Fruit fly (Drosophila melanogaster) whole organism, embryonic: ENCODE measurements around the gene CG13043.

Experiments used
- Abd-B ChIP-seq: fragments of 200-800 bp; sonication (Bioruptor generic); optimal IDR thresholded peaks from 2 replicates; lab custom pipeline; 2018; ENCODE audit warnings: missing biosample characterization, mild to moderate bottlenecking, missing genetic modification characterization, moderate library complexity
- C15 ChIP-seq: fragments of 200-800 bp; sonication (Bioruptor generic); IDR thresholded peaks from 3 replicates; pipeline ENCODE4 v1.3.6; 2022; ENCODE audit warnings: missing biosample characterization, missing genetic modification characterization
- CG11085 ChIP-seq: fragments of 200-800 bp; sonication (Bioruptor generic); IDR thresholded peaks from 2 replicates; pipeline ENCODE4 v1.3.6; 2022; ENCODE audit warnings: missing biosample characterization, missing genetic modification characterization
- CG11093 ChIP-seq: fragments of 200-800 bp; sonication (Bioruptor generic); IDR thresholded peaks from 3 replicates; pipeline ENCODE4 v1.3.6; 2022; ENCODE audit warnings: missing biosample characterization, missing genetic modification characterization
- CG11456 ChIP-seq: fragments of 200-800 bp; sonication (Bioruptor generic); IDR thresholded peaks from 3 replicates; pipeline ENCODE4 v1.3.6; 2022; ENCODE audit warnings: missing biosample characterization, missing genetic modification characterization
- CG11504 ChIP-seq: fragments of 200-800 bp; sonication (Bioruptor generic); optimal IDR thresholded peaks from 3 replicates; lab custom pipeline; 2019; ENCODE audit warnings: missing biosample characterization, mild to moderate bottlenecking, missing genetic modification characterization, moderate library complexity
- CG12155 ChIP-seq: fragments of 200-800 bp; sonication (Bioruptor generic); optimal IDR thresholded peaks from 3 replicates; lab custom pipeline; 2016; ENCODE audit warnings: missing biosample characterization, missing genetic modification characterization
- CG14441 ChIP-seq: fragments of 200-800 bp; sonication (Bioruptor generic); IDR thresholded peaks from 2 replicates; pipeline ENCODE4 v1.3.6; 2022; ENCODE audit warnings: missing biosample characterization, missing genetic modification characterization
- CG15601 ChIP-seq: fragments of 200-800 bp; sonication (Bioruptor generic); optimal IDR thresholded peaks from 3 replicates; lab custom pipeline; 2019; ENCODE audit warnings: missing biosample characterization, mild to moderate bottlenecking, missing genetic modification characterization, moderate library complexity
- CG1602 ChIP-seq: fragments of 200-800 bp; sonication (Bioruptor generic); optimal IDR thresholded peaks from 3 replicates; lab custom pipeline; 2016; ENCODE audit warnings: missing biosample characterization, missing genetic modification characterization
- CG1603 ChIP-seq: fragments of 200-800 bp; sonication (Bioruptor generic); optimal IDR thresholded peaks from 2 replicates; lab custom pipeline; 2019; ENCODE audit warnings: missing biosample characterization, mild to moderate bottlenecking, missing genetic modification characterization, moderate library complexity
- CG18619 ChIP-seq: fragments of 200-800 bp; sonication (Bioruptor generic); optimal IDR thresholded peaks from 3 replicates; lab custom pipeline; 2017; ENCODE audit warnings: missing biosample characterization, mild to moderate bottlenecking, missing genetic modification characterization
- CG18764 ChIP-seq: fragments of 200-800 bp; sonication (Bioruptor generic); optimal IDR thresholded peaks from 3 replicates; lab custom pipeline; 2016; ENCODE audit warnings: missing biosample characterization, missing genetic modification characterization
- CG2199 ChIP-seq: fragments of 200-800 bp; sonication (Bioruptor generic); IDR thresholded peaks from 3 replicates; pipeline ENCODE4 v1.3.6; 2022; ENCODE audit warnings: missing biosample characterization, missing genetic modification characterization
- CG2202 ChIP-seq: fragments of 200-800 bp; sonication (Bioruptor generic); optimal IDR thresholded peaks from 2 replicates; lab custom pipeline; 2018; ENCODE audit warnings: missing biosample characterization, mild to moderate bottlenecking, missing genetic modification characterization
- CG32532 ChIP-seq: fragments of 200-800 bp; sonication (Bioruptor generic); IDR thresholded peaks from 2 replicates; pipeline ENCODE4 v1.3.6; 2022; ENCODE audit warnings: missing biosample characterization, missing genetic modification characterization
- CG6791 ChIP-seq: fragments of 200-800 bp; sonication (Bioruptor generic); IDR thresholded peaks from 3 replicates; pipeline ENCODE4 v1.3.6; 2022; ENCODE audit warnings: missing biosample characterization, missing genetic modification characterization; ENCODE audit not compliant: partially characterized antibody
- CG7357 ChIP-seq: fragments of 200-800 bp; sonication (Bioruptor generic); IDR thresholded peaks from 3 replicates; pipeline ENCODE4 v1.3.6; 2022; ENCODE audit warnings: missing biosample characterization, missing genetic modification characterization
- CG7372 ChIP-seq: fragments of 200-800 bp; sonication (Bioruptor generic); IDR thresholded peaks from 2 replicates; pipeline ENCODE4 v1.3.6; 2022; ENCODE audit warnings: missing biosample characterization, missing genetic modification characterization
- Camta ChIP-seq: fragments of 200-800 bp; sonication (Bioruptor generic); optimal IDR thresholded peaks from 2 replicates; lab custom pipeline; 2016; ENCODE audit warnings: missing biosample characterization, missing genetic modification characterization
- Chrac-16 ChIP-seq: fragments of 200-800 bp; sonication (Bioruptor generic); optimal IDR thresholded peaks from 3 replicates; lab custom pipeline; 2016; ENCODE audit warnings: missing biosample characterization, missing genetic modification characterization
- CrebB ChIP-seq: fragments of 200-800 bp; sonication (Bioruptor generic); optimal IDR thresholded peaks from 3 replicates; lab custom pipeline; 2018; ENCODE audit warnings: missing biosample characterization, mild to moderate bottlenecking, missing genetic modification characterization
- D ChIP-seq, 2 experiments: fragments of 200-800 bp in 1 of 2; fragments of >200 bp in 1 of 2; sonication (Bioruptor generic) in 1 of 2; optimal IDR thresholded peaks; 2 replicates in 1 of 2; 3 replicates in 1 of 2; lab custom pipeline; 2017; ENCODE audit warnings: mild to moderate bottlenecking in 1 of 2, missing biosample characterization in 1 of 2, missing genetic modification characterization in 1 of 2, missing genetic modification reagents in 1 of 2
- E2f1 ChIP-seq: fragments of 200-800 bp; sonication (Bioruptor generic); IDR thresholded peaks from 2 replicates; pipeline ENCODE4 v1.3.6; 2022; ENCODE audit warnings: missing biosample characterization, missing genetic modification characterization
- ERR ChIP-seq: fragments of 200-800 bp; sonication (Bioruptor generic); optimal IDR thresholded peaks from 2 replicates; lab custom pipeline; 2016; ENCODE audit warnings: missing biosample characterization, missing genetic modification characterization
- Fer1 ChIP-seq: fragments of 200-800 bp; sonication (Bioruptor generic); optimal IDR thresholded peaks from 2 replicates; lab custom pipeline; 2017; ENCODE audit warnings: missing biosample characterization, mild to moderate bottlenecking, missing genetic modification characterization
- Hr3 ChIP-seq: fragments of 200-800 bp; sonication (Bioruptor generic); optimal IDR thresholded peaks from 3 replicates; lab custom pipeline; 2016; ENCODE audit warnings: missing biosample characterization, missing genetic modification characterization
- Lpt ChIP-seq: fragments of >200 bp; optimal IDR thresholded peaks from 2 replicates; lab custom pipeline; 2018; ENCODE audit warnings: missing biosample characterization, missing genetic modification characterization
- Mes4 ChIP-seq: fragments of 200-800 bp; sonication (Bioruptor generic); optimal IDR thresholded peaks from 2 replicates; lab custom pipeline; 2016; ENCODE audit warnings: missing biosample characterization, missing genetic modification characterization
- Mrtf ChIP-seq: fragments of 200-800 bp; sonication (Bioruptor generic); IDR thresholded peaks from 3 replicates; pipeline ENCODE4 v1.3.6; 2022; ENCODE audit warnings: missing biosample characterization, missing genetic modification characterization
- NFAT ChIP-seq: fragments of 200-800 bp; sonication (Bioruptor generic); IDR thresholded peaks from 2 replicates; pipeline ENCODE4 v1.3.6; 2022; ENCODE audit warnings: missing biosample characterization, missing genetic modification characterization
- Six4 ChIP-seq: fragments of 200-800 bp; sonication (Bioruptor generic); optimal IDR thresholded peaks from 2 replicates; lab custom pipeline; 2016; ENCODE audit warnings: missing biosample characterization, missing genetic modification characterization
- Vsx1 ChIP-seq: fragments of 200-800 bp; sonication (Bioruptor generic); optimal IDR thresholded peaks from 2 replicates; lab custom pipeline; 2017; ENCODE audit warnings: missing biosample characterization, mild to moderate bottlenecking, missing genetic modification characterization, missing genetic modification reagents
- ase ChIP-seq: fragments of 200-800 bp; sonication (Bioruptor generic); IDR thresholded peaks from 3 replicates; pipeline ENCODE4 v1.3.6; 2022; ENCODE audit warnings: missing biosample characterization, missing genetic modification characterization
- bowl ChIP-seq: fragments of 200-800 bp; sonication (Bioruptor generic); IDR thresholded peaks from 2 replicates; pipeline ENCODE4 v1.3.6; 2022; ENCODE audit warnings: missing biosample characterization, missing genetic modification characterization
- cas ChIP-seq: fragments of 200-800 bp; sonication (Bioruptor generic); IDR thresholded peaks from 2 replicates; pipeline ENCODE4 v1.3.6; 2022; ENCODE audit warnings: missing biosample characterization, missing genetic modification characterization
- ci ChIP-seq: fragments of 200-800 bp; sonication (Bioruptor generic); IDR thresholded peaks from 3 replicates; pipeline ENCODE4 v1.3.6; 2022; ENCODE audit warnings: missing biosample characterization, missing genetic modification characterization
- da ChIP-seq: fragments of 200-800 bp; sonication (Bioruptor generic); optimal IDR thresholded peaks from 2 replicates; lab custom pipeline; 2016; ENCODE audit warnings: missing biosample characterization, missing genetic modification characterization
- dmrt11E ChIP-seq: fragments of 200-800 bp; sonication (Bioruptor generic); optimal IDR thresholded peaks from 3 replicates; lab custom pipeline; 2018; ENCODE audit warnings: missing biosample characterization, mild to moderate bottlenecking, missing genetic modification characterization, moderate library complexity
- gsb ChIP-seq: fragments of 200-800 bp; sonication (Bioruptor generic); IDR thresholded peaks from 2 replicates; pipeline ENCODE4 v1.3.6; 2022; ENCODE audit warnings: missing biosample characterization, missing genetic modification characterization
- gsb-n ChIP-seq: fragments of 200-800 bp; sonication (Bioruptor generic); optimal IDR thresholded peaks from 3 replicates; lab custom pipeline; 2018; ENCODE audit warnings: missing biosample characterization, mild to moderate bottlenecking, missing genetic modification characterization
- ken ChIP-seq: fragments of 200-800 bp; sonication (Bioruptor generic); IDR thresholded peaks from 3 replicates; pipeline ENCODE4 v1.3.6; 2022; ENCODE audit warnings: missing biosample characterization, missing genetic modification characterization
- knrl ChIP-seq: fragments of 200-800 bp; sonication (Bioruptor generic); IDR thresholded peaks from 3 replicates; pipeline ENCODE4 v1.3.6; 2022; ENCODE audit warnings: missing biosample characterization, missing genetic modification characterization; ENCODE audit not compliant: partially characterized antibody
- pan ChIP-seq, 4 experiments: fragments of >200 bp in 3 of 4; fragments of 200-800 bp in 1 of 4; sonication (Bioruptor generic) in 1 of 4; optimal IDR thresholded peaks in 3 of 4; IDR thresholded peaks in 1 of 4; 2 replicates each; pipeline versions ENCODE4 v1.3.6 to Lab custom; 2017 to 2022; ENCODE audit warnings: missing biosample characterization in 2 of 4, missing genetic modification characterization in 2 of 4, mixed read lengths in 1 of 4
- pfk ChIP-seq: fragments of 200-800 bp; sonication (Bioruptor generic); optimal IDR thresholded peaks from 2 replicates; lab custom pipeline; 2018; ENCODE audit warnings: missing biosample characterization, mild to moderate bottlenecking, missing genetic modification characterization, moderate library complexity
- pnt ChIP-seq: fragments of 200-800 bp; sonication (Bioruptor generic); optimal IDR thresholded peaks from 3 replicates; lab custom pipeline; 2016; ENCODE audit warnings: missing biosample characterization, missing genetic modification characterization
- sd ChIP-seq: fragments of 200-800 bp; sonication (Bioruptor generic); optimal IDR thresholded peaks from 3 replicates; lab custom pipeline; 2018; ENCODE audit warnings: missing biosample characterization, mild to moderate bottlenecking, missing genetic modification characterization, moderate library complexity
- sr ChIP-seq: fragments of 200-800 bp; sonication (Bioruptor generic); IDR thresholded peaks from 3 replicates; pipeline ENCODE4 v1.3.6; 2022; ENCODE audit warnings: missing biosample characterization, missing genetic modification characterization
- ssp ChIP-seq: fragments of 200-800 bp; sonication (Bioruptor generic); IDR thresholded peaks from 2 replicates; pipeline ENCODE4 v1.3.6; 2022; ENCODE audit warnings: missing biosample characterization, missing genetic modification characterization
- stc ChIP-seq: fragments of 200-800 bp; sonication (Bioruptor generic); IDR thresholded peaks from 2 replicates; pipeline ENCODE4 v1.3.6; 2022; ENCODE audit warnings: missing biosample characterization, missing genetic modification characterization
- ttk ChIP-seq: fragments of 200-800 bp; sonication (Bioruptor generic); IDR thresholded peaks from 2 replicates; pipeline ENCODE4 v2.1.2; 2022; ENCODE audit warnings: missing biosample characterization, missing genetic modification characterization

Gene CG13043

dm6 chr3L:16327776-16328175 is 22.1 kb upstream of the CG13043 start, which contains the start of gene CG13038 (continued):
- no peak for TF ChIP-seq CG18764
- no peak for TF ChIP-seq Hr3 (GFP tag; lab: Kevin White, UChicago)
- no peak for TF ChIP-seq Mes4 (GFP tag; lab: Kevin White, UChicago)
- no peak for TF ChIP-seq gsb-n
- no peak for TF ChIP-seq D (optimal IDR thresholded peaks at IDR 0.05; lab: Kevin White, UChicago)
- TF ChIP-seq D (GFP tag; optimal IDR thresholded peaks at IDR 0.05; lab: Kevin White, UChicago): no peak
- TF ChIP-seq Chrac-16 (GFP tag; lab: Kevin White, UChicago): no peak
- TF ChIP-seq Abd-B (GFP tag; lab: Kevin White, UChicago): no peak
- no peak for TF ChIP-seq da (GFP tag; lab: Kevin White, UChicago)
- TF ChIP-seq CG7372 (GFP tag; lab: Robert Waterston, UW): no peak
- TF ChIP-seq cas (GFP tag; lab: Robert Waterston, UW): no peak
- peak; percentile 39; the same call in 1 of the 2 replicates for TF ChIP-seq NFAT (GFP tag; lab: Robert Waterston, UW)
- no peak for TF ChIP-seq Camta
- TF ChIP-seq sr (GFP tag; lab: Robert Waterston, UW): no peak
- TF ChIP-seq Fer1 (GFP tag; lab: Kevin White, UChicago): no peak
- TF ChIP-seq CG11504 (tag; lab: Kevin White, UChicago): no peak
- 0 out of 3 replicates have a peak, but pooled peaks have one; percentile 24 for TF ChIP-seq CG11456 (GFP tag; lab: Robert Waterston, UW)
- no peak for TF ChIP-seq ERR
- TF ChIP-seq CG11085: 0 out of 2 replicates have a peak, but pooled peaks have one; percentile 35
- TF ChIP-seq CG2199 (GFP tag; lab: Robert Waterston, UW): no peak
- no peak for TF ChIP-seq dmrt11E (tag; lab: Kevin White, UChicago)
- TF ChIP-seq CG1602: no peak
- TF ChIP-seq CG7357: no peak
- TF ChIP-seq ken (GFP tag; lab: Robert Waterston, UW): no peak
- no peak for TF ChIP-seq pfk (GFP tag; lab: Kevin White, UChicago)
- TF ChIP-seq sd (tag; lab: Kevin White, UChicago): peak; percentile 26
- TF ChIP-seq CG1603 (tag; lab: Kevin White, UChicago): no peak
- no peak for TF ChIP-seq ttk
- peak; percentile 48 for TF ChIP-seq CG32532 (GFP tag; lab: Robert Waterston, UW)
- no peak for TF ChIP-seq pnt (GFP tag; lab: Kevin White, UChicago)
- no peak for TF ChIP-seq CG12155 (GFP tag; lab: Kevin White, UChicago)
- TF ChIP-seq Lpt (GFP tag; lab: Kevin White, UChicago): no peak
- TF ChIP-seq knrl (GFP tag; lab: Robert Waterston, UW): no peak
- TF ChIP-seq ssp (GFP tag; lab: Robert Waterston, UW): no peak
- 0 out of 2 replicates have a peak, but pooled peaks have one; percentile 10 for TF ChIP-seq bowl (GFP tag; lab: Robert Waterston, UW)
- TF ChIP-seq C15 (GFP tag; lab: Robert Waterston, UW): no peak
- TF ChIP-seq gsb (GFP tag; lab: Robert Waterston, UW): no peak
- TF ChIP-seq CrebB: no peak
- no peak for TF ChIP-seq Six4 (GFP tag; lab: Kevin White, UChicago)
- TF ChIP-seq CG15601 (tag; lab: Kevin White, UChicago): no peak
- TF ChIP-seq stc: no peak
- no peak for TF ChIP-seq Vsx1 (GFP tag; lab: Kevin White, UChicago)
- TF ChIP-seq CG11093: no peak
- peak; percentile 57 for TF ChIP-seq CG14441 (GFP tag; lab: Robert Waterston, UW)
- no peak for TF ChIP-seq pan (optimal IDR thresholded peaks at IDR 0.05; lab: Kevin White, UChicago)
- peak in 1 of 2 experiments; percentile 9 for TF ChIP-seq pan (GFP tag; optimal IDR thresholded peaks at IDR 0.05 in 1 of 2, IDR thresholded peaks at IDR 0.05 in 1 of 2)
- no peak for TF ChIP-seq E2f1 (GFP tag; lab: Robert Waterston, UW)
- TF ChIP-seq CG18619 (GFP tag; lab: Kevin White, UChicago): no peak
- TF ChIP-seq ase (GFP tag; lab: Robert Waterston, UW): 0 out of 3 replicates have a peak, but pooled peaks have one; percentile 18
- 0 out of 3 replicates have a peak, but pooled peaks have one; percentile 19 for TF ChIP-seq ci (GFP tag; lab: Robert Waterston, UW)
- 0 out of 3 replicates have a peak, but pooled peaks have one; percentile 29 for TF ChIP-seq Mrtf
- TF ChIP-seq CG6791: no peak
- no peak for TF ChIP-seq CG2202 (tag; lab: Kevin White, UChicago)
